Fruit fly (Drosophila melanogaster) whole organism, embryonic: ENCODE measurements around the gene Fum1.

ENCODE experiments used
- CG12219 ChIP-seq: fragments of 200-800 bp; sonication (Bioruptor generic); optimal IDR thresholded peaks from 3 replicates; lab custom pipeline; 2018; ENCODE audit warnings: missing biosample characterization, mild to moderate bottlenecking, missing genetic modification characterization
- CG15011 ChIP-seq: fragments of 200-800 bp; sonication (Bioruptor generic); optimal IDR thresholded peaks from 3 replicates; lab custom pipeline; 2018; ENCODE audit warnings: missing biosample characterization, mild to moderate bottlenecking, missing genetic modification characterization
- CG1602 ChIP-seq: fragments of 200-800 bp; sonication (Bioruptor generic); optimal IDR thresholded peaks from 3 replicates; lab custom pipeline; 2016; ENCODE audit warnings: missing biosample characterization, missing genetic modification characterization
- CG2678 ChIP-seq: fragments of 200-800 bp; sonication (Bioruptor generic); optimal IDR thresholded peaks from 3 replicates; lab custom pipeline; 2019; ENCODE audit warnings: missing biosample characterization, mild to moderate bottlenecking, missing genetic modification characterization, moderate library complexity
- ac ChIP-seq: fragments of 200-800 bp; sonication (Bioruptor generic); optimal IDR thresholded peaks from 3 replicates; lab custom pipeline; 2017; ENCODE audit warnings: missing biosample characterization, mild to moderate bottlenecking, missing genetic modification characterization
- ci ChIP-seq: fragments of 200-800 bp; sonication (Bioruptor generic); IDR thresholded peaks from 3 replicates; pipeline ENCODE4 v1.3.6; 2022; ENCODE audit warnings: missing biosample characterization, missing genetic modification characterization
- gcm2 ChIP-seq: fragments of 200-800 bp; sonication (Bioruptor generic); optimal IDR thresholded peaks from 2 replicates; lab custom pipeline; 2016; ENCODE audit warnings: missing biosample characterization, missing genetic modification characterization
- wdn ChIP-seq: fragments of 200-800 bp; sonication (Bioruptor generic); IDR thresholded peaks from 2 replicates; pipeline ENCODE4 v1.3.6; 2022; ENCODE audit warnings: missing biosample characterization, missing genetic modification characterization

DNA sequence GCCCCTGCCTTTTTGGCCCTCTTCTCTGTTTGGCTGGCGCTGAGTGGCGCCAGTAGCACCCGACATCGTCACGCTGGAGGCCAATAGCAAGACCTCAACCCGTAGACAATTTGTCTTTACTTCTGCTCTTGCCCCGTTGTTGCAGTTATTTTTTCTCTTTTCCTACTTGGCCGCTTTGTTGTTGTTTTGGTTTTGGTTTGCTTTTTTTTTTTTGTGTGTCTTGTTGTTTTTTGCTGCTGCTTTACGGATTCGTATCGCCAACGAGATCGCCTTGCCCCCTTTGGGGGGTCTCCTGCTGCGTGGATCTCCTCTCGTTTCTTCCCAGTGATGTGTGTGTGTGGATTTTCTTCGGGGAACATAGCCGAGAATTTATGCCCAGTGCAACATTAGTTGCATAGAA lies 46.3 kb upstream of the Fum1 start:
- TF ChIP-seq ci (GFP tag; lab: Robert Waterston, UW) (no peak), CG1602 (GFP tag; lab: Kevin White, UChicago) (no peak), ac (GFP tag; lab: Kevin White, UChicago) (no peak), wdn (GFP tag; lab: Robert Waterston, UW) (no peak), CG12219 (GFP tag; lab: Kevin White, UChicago) (no peak), gcm2 (no peak), CG2678 (no peak), CG15011 (GFP tag; lab: Kevin White, UChicago) (no peak)
